Comparison of ENCODE assay signal across 1 fruit fly cellular context in genomic region chr3L:19062472-19063409, dm6.
TF ChIP-seq lines count a peak whose summit lies in the region.

Gene Ugt316A1, minus strand, starts transcription at chr3L:19062816.
Gene Sfxn2, plus strand, starts transcription at chr3L:19063165.

TF ChIP-seq in whole organism, embryonic, 481 proteins besides CTCF, POLR2A, EP300 and RAD21 (continued from another document):
- peak; percentile 39 for TF ChIP-seq CG8944 (GFP tag; optimal IDR thresholded peaks at IDR 0.05; lab: Kevin White, UChicago)
- no peak for TF ChIP-seq CG7745 (tag; optimal IDR thresholded peaks at IDR 0.05; lab: Kevin White, UChicago)
- TF ChIP-seq Stat92E (GFP tag; optimal IDR thresholded peaks at IDR 0.05; lab: Kevin White, UChicago): peak in 1 of 3 experiments; percentile 56
- peak; percentile 40 for TF ChIP-seq CG17568 (GFP tag; optimal IDR thresholded peaks at IDR 0.05; lab: Kevin White, UChicago)
- no peak for TF ChIP-seq CG13296 (GFP tag; optimal IDR thresholded peaks at IDR 0.05; lab: Kevin White, UChicago)
- TF ChIP-seq sim (GFP tag; IDR thresholded peaks at IDR 0.05; lab: Robert Waterston, UW): no peak
- no peak for TF ChIP-seq HLH54F (GFP tag; optimal IDR thresholded peaks at IDR 0.05; lab: Kevin White, UChicago)
- no peak for TF ChIP-seq CG5953 (GFP tag; IDR thresholded peaks at IDR 0.05; lab: Robert Waterston, UW)
- TF ChIP-seq NK7.1 (GFP tag; optimal IDR thresholded peaks at IDR 0.05; lab: Kevin White, UChicago): no peak
- TF ChIP-seq CG4730 (GFP tag; IDR thresholded peaks at IDR 0.05; lab: Robert Waterston, UW): no peak
- no peak for TF ChIP-seq TFAM (GFP tag; optimal IDR thresholded peaks at IDR 0.05; lab: Kevin White, UChicago)
- TF ChIP-seq CG15073 (GFP tag; optimal IDR thresholded peaks at IDR 0.05; lab: Kevin White, UChicago): no peak
- no peak for TF ChIP-seq lab (GFP tag; optimal IDR thresholded peaks at IDR 0.05; lab: Kevin White, UChicago)
- peak; percentile 24 for TF ChIP-seq CG7839 (tag; optimal IDR thresholded peaks at IDR 0.05; lab: Kevin White, UChicago)
- peak; percentile 100 for TF ChIP-seq Sry-β (GFP tag; optimal IDR thresholded peaks at IDR 0.05; lab: Kevin White, UChicago)
- TF ChIP-seq CG16815 (GFP tag; optimal IDR thresholded peaks at IDR 0.05; lab: Kevin White, UChicago): peak; percentile 3
- TF ChIP-seq sob (GFP tag; IDR thresholded peaks at IDR 0.05; lab: Robert Waterston, UW): 0 out of 2 replicates have a peak, but pooled peaks have one; percentile 47
- peak; percentile 53; the same call in 1 of the 2 replicates for TF ChIP-seq CG42726 (GFP tag; IDR thresholded peaks at IDR 0.05; lab: Robert Waterston, UW; ENCODE audit: partially characterized antibody)
- TF ChIP-seq unpg (GFP tag; optimal IDR thresholded peaks at IDR 0.05; lab: Kevin White, UChicago): no peak
- 0 out of 3 replicates have a peak, but pooled peaks have one; percentile 21 for TF ChIP-seq z (GFP tag; IDR thresholded peaks at IDR 0.05; lab: Robert Waterston, UW)
- TF ChIP-seq CG14050 (GFP tag; IDR thresholded peaks at IDR 0.05; lab: Robert Waterston, UW): no peak
- 0 out of 3 replicates have a peak, but pooled peaks have one; percentile 51 for TF ChIP-seq HLH4C (GFP tag; IDR thresholded peaks at IDR 0.05; lab: Robert Waterston, UW; ENCODE audit: partially characterized antibody)
- peak; percentile 25; the same call in 2 of the 3 replicates for TF ChIP-seq Aef1 (GFP tag; IDR thresholded peaks at IDR 0.05; lab: Robert Waterston, UW)
- TF ChIP-seq gfzf (GFP tag; optimal IDR thresholded peaks at IDR 0.05; lab: Kevin White, UChicago): peak; percentile 89
- 0 out of 2 replicates have a peak, but pooled peaks have one; percentile 12 for TF ChIP-seq bbx (GFP tag; IDR thresholded peaks at IDR 0.05; lab: Robert Waterston, UW; ENCODE audit: partially characterized antibody)
- TF ChIP-seq kni (GFP tag; optimal IDR thresholded peaks at IDR 0.05; lab: Kevin White, UChicago): no peak
- peak; percentile 71 for TF ChIP-seq CG17361 (GFP tag; IDR thresholded peaks at IDR 0.05; lab: Robert Waterston, UW)
- TF ChIP-seq jumu (GFP tag; optimal IDR thresholded peaks at IDR 0.05; lab: Kevin White, UChicago): peak; percentile 17
- TF ChIP-seq CG30431 (GFP tag; optimal IDR thresholded peaks at IDR 0.05; lab: Kevin White, UChicago): peak; percentile 25
- TF ChIP-seq CG15269 (tag; optimal IDR thresholded peaks at IDR 0.05; lab: Kevin White, UChicago): peak; percentile 2
- peak; percentile 1 for TF ChIP-seq D19A (tag; optimal IDR thresholded peaks at IDR 0.05; lab: Kevin White, UChicago)
- TF ChIP-seq CG2116 (GFP tag; optimal IDR thresholded peaks at IDR 0.05; lab: Kevin White, UChicago): peak; percentile 26
- TF ChIP-seq CG33557 (GFP tag; optimal IDR thresholded peaks at IDR 0.05; lab: Kevin White, UChicago): peak; percentile 35
- TF ChIP-seq dysf (GFP tag; IDR thresholded peaks at IDR 0.05; lab: Robert Waterston, UW): 0 out of 3 replicates have a peak, but pooled peaks have one; percentile 47
- peak; percentile 93 for TF ChIP-seq CG15479 (GFP tag; optimal IDR thresholded peaks at IDR 0.05; lab: Kevin White, UChicago)
- TF ChIP-seq CG9727 (GFP tag; optimal IDR thresholded peaks at IDR 0.05; lab: Kevin White, UChicago): peak; percentile 29
- no peak for TF ChIP-seq slou (GFP tag; optimal IDR thresholded peaks at IDR 0.05; lab: Kevin White, UChicago)
- peak; percentile 39 for TF ChIP-seq CG4424 (GFP tag; optimal IDR thresholded peaks at IDR 0.05; lab: Kevin White, UChicago)
- TF ChIP-seq CG7786 (GFP tag; optimal IDR thresholded peaks at IDR 0.05; lab: Kevin White, UChicago): peak; percentile 33
- TF ChIP-seq tio (GFP tag; optimal IDR thresholded peaks at IDR 0.05; lab: Kevin White, UChicago): no peak
- peak; percentile 48 for TF ChIP-seq Dek (tag; optimal IDR thresholded peaks at IDR 0.05; lab: Kevin White, UChicago)
- TF ChIP-seq CG3281 (GFP tag; optimal IDR thresholded peaks at IDR 0.05; lab: Kevin White, UChicago): no peak
- no peak; the same call in 1 of the 2 replicates for TF ChIP-seq ttk (GFP tag; IDR thresholded peaks at IDR 0.05; lab: Robert Waterston, UW)
- no peak for TF ChIP-seq Dref (GFP tag; IDR thresholded peaks at IDR 0.05; lab: Robert Waterston, UW)
- TF ChIP-seq Abd-B (GFP tag; optimal IDR thresholded peaks at IDR 0.05; lab: Kevin White, UChicago): peak; percentile 72
- no peak for TF ChIP-seq org-1 (GFP tag; optimal IDR thresholded peaks at IDR 0.05; lab: Kevin White, UChicago)
- TF ChIP-seq CG17912 (GFP tag; optimal IDR thresholded peaks at IDR 0.05; lab: Kevin White, UChicago): no peak
- peak; percentile 64 for TF ChIP-seq Xbp1 (GFP tag; optimal IDR thresholded peaks at IDR 0.05; lab: Kevin White, UChicago)
- TF ChIP-seq CrebB (tag; optimal IDR thresholded peaks at IDR 0.05; lab: Kevin White, UChicago): peak; percentile 55
- TF ChIP-seq slp2 (GFP tag; optimal IDR thresholded peaks at IDR 0.05; lab: Kevin White, UChicago): peak; percentile 21
- peak; percentile 98 for TF ChIP-seq hkb (optimal IDR thresholded peaks at IDR 0.05; lab: Kevin White, UChicago)
- no peak for TF ChIP-seq hkb (GFP tag; IDR thresholded peaks at IDR 0.05; lab: Robert Waterston, UW)
- peak; percentile 61; the same call in 1 of the 2 replicates for TF ChIP-seq klu (GFP tag; IDR thresholded peaks at IDR 0.05; lab: Robert Waterston, UW)
- TF ChIP-seq Fer1 (GFP tag; optimal IDR thresholded peaks at IDR 0.05; lab: Kevin White, UChicago): peak; percentile 9
- TF ChIP-seq B-H1 (GFP tag; IDR thresholded peaks at IDR 0.05; lab: Robert Waterston, UW): 0 out of 3 replicates have a peak, but pooled peaks have one; percentile 34
- peak; percentile 81 for TF ChIP-seq nmo (GFP tag; optimal IDR thresholded peaks at IDR 0.05; lab: Kevin White, UChicago)
- TF ChIP-seq p53 (GFP tag; optimal IDR thresholded peaks at IDR 0.05; lab: Kevin White, UChicago): peak; percentile 35
- no peak for TF ChIP-seq jing (GFP tag; optimal IDR thresholded peaks at IDR 0.05; lab: Kevin White, UChicago)
- 0 out of 2 replicates have a peak, but pooled peaks have one; percentile 48 for TF ChIP-seq wdn (GFP tag; IDR thresholded peaks at IDR 0.05; lab: Robert Waterston, UW)
- TF ChIP-seq CG17359 (tag; optimal IDR thresholded peaks at IDR 0.05; lab: Kevin White, UChicago): no peak
- TF ChIP-seq Vsx1 (GFP tag; optimal IDR thresholded peaks at IDR 0.05; lab: Kevin White, UChicago): no peak
- TF ChIP-seq CG32772 (GFP tag; IDR thresholded peaks at IDR 0.05; lab: Robert Waterston, UW): peak; percentile 16; the same call in 1 of the 2 replicates
- TF ChIP-seq eyg (GFP tag; optimal IDR thresholded peaks at IDR 0.05; lab: Kevin White, UChicago): no peak
- peak; percentile 64 to 75 for TF ChIP-seq Eip74EF (GFP tag; optimal IDR thresholded peaks at IDR 0.05; lab: Kevin White, UChicago)
- TF ChIP-seq tna (GFP tag; IDR thresholded peaks at IDR 0.05; lab: Robert Waterston, UW; ENCODE audit: partially characterized antibody): no peak
- peak; percentile 39; the same call in 1 of the 2 replicates for TF ChIP-seq ssp (GFP tag; IDR thresholded peaks at IDR 0.05; lab: Robert Waterston, UW)
- TF ChIP-seq H2.0 (GFP tag; IDR thresholded peaks at IDR 0.05; lab: Robert Waterston, UW): peak; percentile 7; the same call in 1 of the 2 replicates
- peak; percentile 9 for TF ChIP-seq Camta (GFP tag; optimal IDR thresholded peaks at IDR 0.05; lab: Kevin White, UChicago)
- TF ChIP-seq CG6854 (GFP tag; optimal IDR thresholded peaks at IDR 0.05; lab: Kevin White, UChicago): no peak
- TF ChIP-seq h (optimal IDR thresholded peaks at IDR 0.05; lab: Kevin White, UChicago): no peak
- TF ChIP-seq chm (GFP tag; IDR thresholded peaks at IDR 0.05; lab: Robert Waterston, UW): peak; percentile 34; the same call in 1 of the 2 replicates
- peak; percentile 55 for TF ChIP-seq Ptx1 (GFP tag; IDR thresholded peaks at IDR 0.05; lab: Robert Waterston, UW)
- TF ChIP-seq phol (tag; optimal IDR thresholded peaks at IDR 0.05; lab: Kevin White, UChicago): peak; percentile 84
- no peak for TF ChIP-seq corto (GFP tag; optimal IDR thresholded peaks at IDR 0.05; lab: Kevin White, UChicago)
- peak; percentile 89 for TF ChIP-seq CG4617 (GFP tag; optimal IDR thresholded peaks at IDR 0.05; lab: Kevin White, UChicago; ENCODE audit: borderline replicate concordance)
- no peak for TF ChIP-seq CG4328 (GFP tag; optimal IDR thresholded peaks at IDR 0.05; lab: Kevin White, UChicago)
- TF ChIP-seq gem (tag; optimal IDR thresholded peaks at IDR 0.05; lab: Kevin White, UChicago): peak; percentile 52
- TF ChIP-seq CG17328 (GFP tag; IDR thresholded peaks at IDR 0.05; lab: Robert Waterston, UW): peak; percentile 41; the same call in 1 of the 2 replicates
- no peak for TF ChIP-seq CG11696 (GFP tag; IDR thresholded peaks at IDR 0.05; lab: Robert Waterston, UW)
- peak; percentile 48 for TF ChIP-seq CG10979 (tag; optimal IDR thresholded peaks at IDR 0.05; lab: Kevin White, UChicago)
- peak; percentile 66 for TF ChIP-seq CG14710 (tag; optimal IDR thresholded peaks at IDR 0.05; lab: Kevin White, UChicago)
- peak; percentile 15 for TF ChIP-seq CG18619 (GFP tag; optimal IDR thresholded peaks at IDR 0.05; lab: Kevin White, UChicago)
- TF ChIP-seq nom (GFP tag; optimal IDR thresholded peaks at IDR 0.05; lab: Kevin White, UChicago): peak; percentile 72
- TF ChIP-seq vfl (GFP tag; optimal IDR thresholded peaks at IDR 0.05; lab: Kevin White, UChicago): peak; percentile 39
- TF ChIP-seq da (GFP tag; optimal IDR thresholded peaks at IDR 0.05; lab: Kevin White, UChicago): no peak
